Fruit fly (Drosophila melanogaster) whole organism, embryonic: ENCODE data around the gene CG13917.

Experiments used
- Atf-2 ChIP-seq: fragments of 200-800 bp; sonication (Bioruptor generic); optimal IDR thresholded peaks from 2 replicates; lab custom pipeline; 2016; ENCODE audit warnings: missing biosample characterization, missing genetic modification characterization
- Blimp-1 ChIP-seq: fragments of 200-800 bp; sonication (Bioruptor generic); optimal IDR thresholded peaks from 3 replicates; lab custom pipeline; 2018; ENCODE audit warnings: missing biosample characterization, missing genetic modification characterization, mild to moderate bottlenecking, moderate library complexity, missing genetic modification reagents
- CG10979 ChIP-seq: fragments of 200-800 bp; sonication (Bioruptor generic); optimal IDR thresholded peaks from 2 replicates; lab custom pipeline; 2018; ENCODE audit warnings: missing biosample characterization, mild to moderate bottlenecking, missing genetic modification characterization, moderate library complexity
- CG11695 ChIP-seq: fragments of 200-800 bp; sonication (Bioruptor generic); IDR thresholded peaks from 3 replicates; pipeline ENCODE4 v1.3.6; 2022; ENCODE audit warnings: missing biosample characterization, missing genetic modification characterization
- CG12659 ChIP-seq: fragments of 200-800 bp; sonication (Bioruptor generic); optimal IDR thresholded peaks from 3 replicates; lab custom pipeline; 2017; ENCODE audit warnings: mild to moderate bottlenecking, missing biosample characterization, missing genetic modification reagents, missing genetic modification characterization
- CG1529 ChIP-seq: fragments of 200-800 bp; sonication (Bioruptor generic); optimal IDR thresholded peaks from 3 replicates; lab custom pipeline; 2018; ENCODE audit warnings: missing biosample characterization, missing genetic modification characterization
- CG17186 ChIP-seq: fragments of 200-800 bp; sonication (Bioruptor generic); optimal IDR thresholded peaks from 3 replicates; lab custom pipeline; 2017; ENCODE audit warnings: missing biosample characterization, missing genetic modification reagents, missing genetic modification characterization
- CG17328 ChIP-seq: fragments of 200-800 bp; sonication (Bioruptor generic); IDR thresholded peaks from 2 replicates; pipeline ENCODE4 v1.3.6; 2022; ENCODE audit warnings: missing biosample characterization, missing genetic modification characterization
- CG17385 ChIP-seq: fragments of 200-800 bp; sonication (Bioruptor generic); optimal IDR thresholded peaks from 3 replicates; lab custom pipeline; 2018; ENCODE audit warnings: missing biosample characterization, mild to moderate bottlenecking, missing genetic modification characterization
- CG17912 ChIP-seq: fragments of 200-800 bp; sonication (Bioruptor generic); optimal IDR thresholded peaks from 2 replicates; lab custom pipeline; 2018; ENCODE audit warnings: missing biosample characterization, mild to moderate bottlenecking, missing genetic modification characterization
- CG33557 ChIP-seq: fragments of 200-800 bp; sonication (Bioruptor generic); optimal IDR thresholded peaks from 2 replicates; lab custom pipeline; 2019; ENCODE audit warnings: missing biosample characterization, mild to moderate bottlenecking, missing genetic modification characterization, moderate library complexity
- CG42726 ChIP-seq: fragments of 200-800 bp; sonication (Bioruptor generic); IDR thresholded peaks from 2 replicates; pipeline ENCODE4 v1.3.6; 2022; ENCODE audit warnings: missing biosample characterization, missing genetic modification characterization; ENCODE audit not compliant: partially characterized antibody
- CG7357 ChIP-seq: fragments of 200-800 bp; sonication (Bioruptor generic); IDR thresholded peaks from 3 replicates; pipeline ENCODE4 v1.3.6; 2022; ENCODE audit warnings: missing biosample characterization, missing genetic modification characterization
- CG7556 ChIP-seq: fragments of 200-800 bp; sonication (Bioruptor generic); optimal IDR thresholded peaks from 2 replicates; lab custom pipeline; 2017; ENCODE audit warnings: missing biosample characterization, mild to moderate bottlenecking, missing genetic modification characterization
- CG7987 ChIP-seq: fragments of 200-800 bp; sonication (Bioruptor generic); optimal IDR thresholded peaks from 2 replicates; lab custom pipeline; 2018; ENCODE audit warnings: missing biosample characterization, mild to moderate bottlenecking, missing genetic modification characterization, moderate library complexity
- CG8089 ChIP-seq: fragments of 200-800 bp; sonication (Bioruptor generic); optimal IDR thresholded peaks from 3 replicates; lab custom pipeline; 2016; ENCODE audit warnings: missing biosample characterization, missing genetic modification characterization
- CG8290 ChIP-seq, 3 experiments: fragments of 200-800 bp; sonication (Bioruptor generic); optimal IDR thresholded peaks; 2 replicates each; lab custom pipeline; 2016 to 2019; ENCODE audit warnings: missing biosample characterization in 3 of 3, missing genetic modification characterization in 3 of 3, mild to moderate bottlenecking in 2 of 3, moderate library complexity in 1 of 3
- CG9932 ChIP-seq: fragments of 200-800 bp; sonication (Bioruptor generic); IDR thresholded peaks from 2 replicates; pipeline ENCODE4 v1.3.6; 2022; ENCODE audit warnings: missing biosample characterization, missing genetic modification characterization
- CTCF ChIP-seq: fragments of 200-800 bp; sonication (Bioruptor generic); optimal IDR thresholded peaks from 2 replicates; lab custom pipeline; 2017; ENCODE audit warnings: missing biosample characterization, mild to moderate bottlenecking, missing genetic modification characterization, moderate library complexity
- Camta ChIP-seq: fragments of 200-800 bp; sonication (Bioruptor generic); optimal IDR thresholded peaks from 2 replicates; lab custom pipeline; 2016; ENCODE audit warnings: missing biosample characterization, missing genetic modification characterization
- Fer3 ChIP-seq: fragments of 200-800 bp; sonication (Bioruptor generic); optimal IDR thresholded peaks from 2 replicates; lab custom pipeline; 2018; ENCODE audit warnings: missing biosample characterization, mild to moderate bottlenecking, missing genetic modification characterization, moderate library complexity
- HLH4C ChIP-seq: fragments of 200-800 bp; sonication (Bioruptor generic); IDR thresholded peaks from 3 replicates; pipeline ENCODE4 v1.3.6; 2022; ENCODE audit warnings: missing biosample characterization, missing genetic modification characterization; ENCODE audit not compliant: partially characterized antibody
- MBD-R2 ChIP-seq: fragments of 200-800 bp; sonication (Bioruptor generic); IDR thresholded peaks from 2 replicates; pipeline ENCODE4 v1.3.6; 2022; ENCODE audit warnings: missing biosample characterization, missing genetic modification characterization
- Neu2 ChIP-seq: fragments of 200-800 bp; sonication (Bioruptor generic); optimal IDR thresholded peaks from 3 replicates; lab custom pipeline; 2016; ENCODE audit warnings: missing biosample characterization, missing genetic modification characterization, borderline replicate concordance
- Oaz ChIP-seq: fragments of 200-800 bp; sonication (Bioruptor generic); IDR thresholded peaks from 2 replicates; pipeline ENCODE4 v1.3.6; 2022; ENCODE audit warnings: missing biosample characterization, missing genetic modification characterization
- Rfx ChIP-seq: fragments of 200-800 bp; sonication (Bioruptor generic); IDR thresholded peaks from 2 replicates; pipeline ENCODE4 v1.3.6; 2022; ENCODE audit warnings: missing biosample characterization, missing genetic modification characterization
- Vsx1 ChIP-seq: fragments of 200-800 bp; sonication (Bioruptor generic); optimal IDR thresholded peaks from 2 replicates; lab custom pipeline; 2017; ENCODE audit warnings: missing biosample characterization, mild to moderate bottlenecking, missing genetic modification characterization, missing genetic modification reagents
- ab ChIP-seq: fragments of 200-800 bp; sonication (Bioruptor generic); optimal IDR thresholded peaks from 2 replicates; lab custom pipeline; 2016; ENCODE audit warnings: missing biosample characterization, missing genetic modification characterization
- amos ChIP-seq: fragments of 200-800 bp; sonication (Bioruptor generic); IDR thresholded peaks from 2 replicates; pipeline ENCODE4 v1.3.6; 2022; ENCODE audit warnings: missing biosample characterization, missing genetic modification characterization; ENCODE audit not compliant: partially characterized antibody
- bab2 ChIP-seq: fragments of 200-800 bp; sonication (Bioruptor generic); optimal IDR thresholded peaks from 2 replicates; lab custom pipeline; 2016; ENCODE audit warnings: missing biosample characterization, missing genetic modification characterization
- crol ChIP-seq: fragments of 200-800 bp; sonication (Bioruptor generic); IDR thresholded peaks from 2 replicates; pipeline ENCODE4 v1.3.6; 2022; ENCODE audit warnings: missing biosample characterization, missing genetic modification characterization
- cwo ChIP-seq: fragments of 200-800 bp; sonication (Bioruptor generic); optimal IDR thresholded peaks from 3 replicates; lab custom pipeline; 2017; ENCODE audit warnings: missing biosample characterization, missing genetic modification characterization, mild to moderate bottlenecking, moderate library complexity, missing genetic modification reagents
- dimm ChIP-seq: fragments of 200-800 bp; sonication (Bioruptor generic); IDR thresholded peaks from 2 replicates; pipeline ENCODE4 v1.3.6; 2022; ENCODE audit warnings: missing biosample characterization, missing genetic modification characterization
- eve ChIP-seq, 2 experiments: fragments of >200 bp; optimal IDR thresholded peaks; 2 replicates each; lab custom pipeline; 2017; ENCODE audit warnings: missing biosample characterization in 2 of 2, missing genetic modification characterization in 2 of 2
- fu2 ChIP-seq: fragments of 200-800 bp; sonication (Bioruptor generic); optimal IDR thresholded peaks from 2 replicates; lab custom pipeline; 2016; ENCODE audit warnings: missing biosample characterization, missing genetic modification characterization
- gfzf ChIP-seq: fragments of 200-800 bp; sonication (Bioruptor generic); optimal IDR thresholded peaks from 2 replicates; lab custom pipeline; 2016; ENCODE audit warnings: missing biosample characterization, mild to moderate bottlenecking, missing genetic modification characterization, moderate library complexity
- klu ChIP-seq: fragments of 200-800 bp; sonication (Bioruptor generic); IDR thresholded peaks from 2 replicates; pipeline ENCODE4 v1.3.6; 2022; ENCODE audit warnings: missing biosample characterization, missing genetic modification characterization
- lbe ChIP-seq: fragments of 200-800 bp; sonication (Bioruptor generic); optimal IDR thresholded peaks from 2 replicates; lab custom pipeline; 2016; ENCODE audit warnings: missing biosample characterization, mild to moderate bottlenecking, missing genetic modification characterization
- lmd ChIP-seq: fragments of 200-800 bp; sonication (Bioruptor generic); IDR thresholded peaks from 2 replicates; pipeline ENCODE4 v1.3.6; 2022; ENCODE audit warnings: missing biosample characterization, missing genetic modification characterization
- phol ChIP-seq: fragments of 200-800 bp; sonication (Bioruptor generic); optimal IDR thresholded peaks from 3 replicates; lab custom pipeline; 2018; ENCODE audit warnings: missing biosample characterization, mild to moderate bottlenecking, missing genetic modification characterization, moderate library complexity
- pros ChIP-seq: fragments of 200-800 bp; sonication (Bioruptor generic); optimal IDR thresholded peaks from 3 replicates; lab custom pipeline; 2019; ENCODE audit warnings: missing biosample characterization, mild to moderate bottlenecking, missing genetic modification characterization, moderate library complexity
- ro ChIP-seq: fragments of 200-800 bp; sonication (Bioruptor generic); IDR thresholded peaks from 2 replicates; pipeline ENCODE4 v1.3.6; 2022; ENCODE audit warnings: missing biosample characterization, missing genetic modification characterization
- scrt ChIP-seq: fragments of 200-800 bp; sonication (Bioruptor generic); optimal IDR thresholded peaks from 2 replicates; lab custom pipeline; 2018; ENCODE audit warnings: missing biosample characterization, mild to moderate bottlenecking, missing genetic modification characterization, moderate library complexity
- sd ChIP-seq: fragments of 200-800 bp; sonication (Bioruptor generic); optimal IDR thresholded peaks from 3 replicates; lab custom pipeline; 2018; ENCODE audit warnings: missing biosample characterization, mild to moderate bottlenecking, missing genetic modification characterization, moderate library complexity
- seq ChIP-seq: fragments of 200-800 bp; sonication (Bioruptor generic); IDR thresholded peaks from 2 replicates; pipeline ENCODE4 v1.3.6; 2022; ENCODE audit warnings: missing biosample characterization, missing genetic modification characterization
- stwl ChIP-seq: fragments of 200-800 bp; sonication (Bioruptor generic); optimal IDR thresholded peaks from 3 replicates; lab custom pipeline; 2018; ENCODE audit warnings: missing biosample characterization, mild to moderate bottlenecking, missing genetic modification characterization, moderate library complexity
- tap ChIP-seq: fragments of 200-800 bp; optimal IDR thresholded peaks from 3 replicates; lab custom pipeline; 2019; ENCODE audit warnings: missing biosample characterization, mild to moderate bottlenecking, missing genetic modification characterization, moderate library complexity
- unpg ChIP-seq: fragments of 200-800 bp; sonication (Bioruptor generic); optimal IDR thresholded peaks from 3 replicates; lab custom pipeline; 2018; ENCODE audit warnings: missing biosample characterization, mild to moderate bottlenecking, missing genetic modification characterization, moderate library complexity

Gene CG13917

DNA sequence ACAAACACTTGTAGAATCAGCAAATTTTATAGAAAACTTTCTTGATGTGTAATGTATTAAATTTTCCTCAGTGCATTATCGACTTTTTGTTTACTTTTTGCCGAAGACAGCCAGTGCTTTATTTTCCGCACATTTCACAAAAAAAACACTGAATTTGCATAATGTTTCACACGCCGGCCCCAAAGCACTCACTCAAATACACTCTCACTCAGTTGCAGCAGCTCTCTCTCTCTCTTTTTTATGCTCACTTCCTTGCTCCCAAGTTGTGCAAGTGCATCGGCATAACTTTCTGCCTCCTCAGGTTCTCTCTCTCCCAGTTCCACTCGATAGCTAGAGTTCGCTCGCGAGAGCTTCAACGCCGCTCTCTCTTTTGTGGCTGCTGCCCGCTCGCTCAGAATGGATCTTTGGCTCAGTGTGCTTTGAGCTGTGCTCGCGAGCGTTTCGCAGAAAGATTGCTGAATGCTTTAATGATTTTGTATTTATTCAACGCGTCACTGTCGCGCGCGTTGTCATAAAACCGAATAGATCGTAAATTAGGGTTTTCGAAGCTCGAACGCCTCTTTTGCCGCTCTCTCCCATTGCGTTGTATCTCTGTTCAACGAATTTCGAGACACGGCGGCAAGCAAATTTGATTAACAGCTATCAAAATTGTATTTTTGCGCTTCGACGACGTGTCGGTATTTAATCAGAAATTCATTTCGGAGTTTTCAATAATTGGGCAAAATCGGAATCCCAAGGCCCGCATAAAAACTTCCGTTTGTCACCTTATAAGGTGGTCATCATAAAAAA is 10.0 kb downstream of the CG13917 start (continued):
- TF ChIP-seq CG7357 (no peak), CG11695 (peak; percentile 54; the same call in 2 of the 3 replicates), stwl (tag; lab: Kevin White, UChicago) (no peak), CG42726 (GFP tag; lab: Robert Waterston, UW) (no peak; the same call in 1 of the 2 replicates), phol (tag; lab: Kevin White, UChicago) (no peak), sd (peak; percentile 76), Neu2 (GFP tag; lab: Kevin White, UChicago) (no peak), CTCF (GFP tag; lab: Kevin White, UChicago) (peak; percentile 2), CG17385 (no peak), crol (peak; percentile 30; the same call in 1 of the 2 replicates), CG9932 (GFP tag; lab: Robert Waterston, UW) (no peak), bab2 (GFP tag; lab: Kevin White, UChicago) (no peak), CG7556 (GFP tag; lab: Kevin White, UChicago) (no peak), lmd (no peak), fu2 (no peak), Blimp-1 (GFP tag; lab: Kevin White, UChicago) (peak; percentile 15), lbe (GFP tag; lab: Kevin White, UChicago) (peak; percentile 78), gfzf (GFP tag; lab: Kevin White, UChicago) (no peak), CG8089 (GFP tag; lab: Kevin White, UChicago) (no peak), scrt (GFP tag; lab: Kevin White, UChicago) (peak; percentile 4), tap (no peak), CG17186 (GFP tag; lab: Kevin White, UChicago) (no peak), CG1529 (no peak), cwo (GFP tag; lab: Kevin White, UChicago) (peak; percentile 27), dimm (GFP tag; lab: Robert Waterston, UW) (no peak), seq (GFP tag; lab: Robert Waterston, UW) (peak; percentile 30; the same call in 1 of the 2 replicates), CG7987 (GFP tag; lab: Kevin White, UChicago) (peak; percentile 56), Vsx1 (GFP tag; lab: Kevin White, UChicago) (no peak), MBD-R2 (no peak), ab (GFP tag; lab: Kevin White, UChicago) (no peak), CG8290 (GFP tag; optimal IDR thresholded peaks at IDR 0.05; lab: Kevin White, UChicago) (no peak), CG8290 (tag; optimal IDR thresholded peaks at IDR 0.05; lab: Kevin White, UChicago) (peak in 1 of 2 experiments; percentile 37), Rfx (peak; percentile 44; the same call in 1 of the 2 replicates), CG10979 (tag; lab: Kevin White, UChicago) (no peak), klu (no peak), CG12659 (GFP tag; lab: Kevin White, UChicago) (no peak), Atf-2 (no peak), unpg (GFP tag; lab: Kevin White, UChicago) (no peak), CG17328 (GFP tag; lab: Robert Waterston, UW) (peak; percentile 24; the same call in 1 of the 2 replicates), eve (GFP tag; optimal IDR thresholded peaks at IDR 0.05; lab: Kevin White, UChicago) (no peak), Fer3 (tag; lab: Kevin White, UChicago) (peak; percentile 8), amos (GFP tag; lab: Robert Waterston, UW) (peak; percentile 50; the same call in 1 of the 2 replicates), pros (peak; percentile 6), ro (GFP tag; lab: Robert Waterston, UW) (no peak), Oaz (GFP tag; lab: Robert Waterston, UW) (no peak), Camta (GFP tag; lab: Kevin White, UChicago) (no peak), HLH4C (GFP tag; lab: Robert Waterston, UW) (0 out of 3 replicates have a peak, but pooled peaks have one; percentile 45), CG17912 (GFP tag; lab: Kevin White, UChicago) (peak; percentile 28), CG33557 (no peak)
